Worm (Caenorhabditis elegans) whole organism, L1 larva: ENCODE measurements around the gene col-166.

Experiments used
- C04F5.9 ChIP-seq: sonication (generic microtip); optimal IDR thresholded peaks from 2 replicates; lab custom pipeline; 2016; ENCODE audit warnings: missing genetic modification characterization, missing compliant biosample characterization
- C34B4.2 ChIP-seq: sonication (generic microtip); optimal IDR thresholded peaks from 2 replicates; lab custom pipeline; 2017; ENCODE audit warnings: mild to moderate bottlenecking, missing genetic modification characterization, missing compliant biosample characterization
- Y116A8C.19 ChIP-seq: sonication (generic microtip); optimal IDR thresholded peaks from 2 replicates; lab custom pipeline; 2016; ENCODE audit warnings: missing compliant biosample characterization, missing genetic modification characterization, borderline replicate concordance
- aha-1 ChIP-seq: fragments of 150-350 bp; optimal IDR thresholded peaks from 2 replicates; lab custom pipeline; 2014; ENCODE audit warnings: missing biosample characterization, missing genetic modification characterization
- ceh-82 ChIP-seq, 3 experiments: fragments of 150-350 bp in 1 of 3; sonication (generic microtip) in 2 of 3; optimal IDR thresholded peaks; 2 replicates each; lab custom pipeline; 2014 to 2017; ENCODE audit warnings: missing biosample characterization in 3 of 3, missing genetic modification characterization in 3 of 3
- ceh-90 ChIP-seq: sonication (generic microtip); optimal IDR thresholded peaks from 2 replicates; lab custom pipeline; 2016; ENCODE audit warnings: missing genetic modification characterization, missing compliant biosample characterization
- ces-1 ChIP-seq: fragments of 150-350 bp; optimal IDR thresholded peaks from 2 replicates; lab custom pipeline; 2014; ENCODE audit warnings: missing biosample characterization, missing genetic modification reagents, missing genetic modification characterization
- dsc-1 ChIP-seq: sonication (generic microtip); optimal IDR thresholded peaks from 2 replicates; lab custom pipeline; 2016; ENCODE audit warnings: mild to moderate bottlenecking, missing genetic modification characterization, missing compliant biosample characterization
- efl-1 ChIP-seq, 4 experiments: fragments of 150-350 bp; optimal IDR thresholded peaks in 3 of 4; peaks in 1 of 4; 1 replicate in 1 of 4; 2 replicates in 3 of 4; lab custom pipeline; 2014; ENCODE audit warnings: missing biosample characterization in 2 of 4, missing genetic modification characterization in 2 of 4, missing genetic modification reagents in 2 of 4
- elt-2 ChIP-seq: sonication (generic microtip); optimal IDR thresholded peaks from 2 replicates; lab custom pipeline; 2016; ENCODE audit warnings: missing genetic modification characterization, mild to moderate bottlenecking, inconsistent platforms, missing compliant biosample characterization, missing genetic modification reagents
- elt-3 ChIP-seq, 6 experiments: fragments of 150-350 bp in 1 of 6; sonication (generic microtip); optimal IDR thresholded peaks; 2 replicates each; lab custom pipeline; 2017 to 2018; ENCODE audit warnings: missing biosample characterization in 6 of 6, missing genetic modification characterization in 6 of 6, inconsistent platforms in 1 of 6
- fkh-10 ChIP-seq: sonication (generic microtip); optimal IDR thresholded peaks from 2 replicates; lab custom pipeline; 2017; ENCODE audit warnings: missing biosample characterization, missing genetic modification reagents, missing genetic modification characterization
- fkh-8 ChIP-seq: sonication (generic microtip); optimal IDR thresholded peaks from 2 replicates; lab custom pipeline; 2016; ENCODE audit warnings: mild to moderate bottlenecking, missing genetic modification characterization, missing compliant biosample characterization
- fos-1 ChIP-seq: fragments of 150-350 bp; optimal IDR thresholded peaks from 2 replicates; lab custom pipeline; 2014; ENCODE audit warnings: missing biosample characterization, missing genetic modification characterization
- hpl-2 ChIP-seq: fragments of 150-350 bp; optimal IDR thresholded peaks from 2 replicates; lab custom pipeline; 2014; ENCODE audit warnings: missing biosample characterization, missing genetic modification reagents, missing genetic modification characterization
- irx-1 ChIP-seq: sonication (generic microtip); optimal IDR thresholded peaks from 2 replicates; lab custom pipeline; 2016; ENCODE audit warnings: missing genetic modification characterization, missing compliant biosample characterization
- lin-13 ChIP-seq: fragments of 150-350 bp; optimal IDR thresholded peaks from 2 replicates; lab custom pipeline; 2014; ENCODE audit warnings: missing biosample characterization, missing genetic modification reagents, missing genetic modification characterization
- lin-14 ChIP-seq: fragments of 200-800 bp; sonication (Bioruptor generic); optimal IDR thresholded peaks from 2 replicates; lab custom pipeline; 2018; ENCODE audit warnings: mild to moderate bottlenecking, missing genetic modification characterization, moderate library complexity, missing compliant biosample characterization
- lin-35 ChIP-seq, 2 experiments: fragments of 150-350 bp; optimal IDR thresholded peaks; 2 replicates each; lab custom pipeline; 2014; ENCODE audit warnings: missing biosample characterization in 2 of 2, missing genetic modification characterization in 2 of 2, missing genetic modification reagents in 2 of 2
- lir-3 ChIP-seq: sonication (generic microtip); optimal IDR thresholded peaks from 2 replicates; lab custom pipeline; 2016; ENCODE audit warnings: mild to moderate bottlenecking, missing genetic modification characterization, moderate library complexity, missing compliant biosample characterization; ENCODE audit not compliant: poor library complexity
- mdl-1 ChIP-seq, 2 experiments: fragments of 150-350 bp; optimal IDR thresholded peaks; 2 replicates each; lab custom pipeline; 2014 to 2017; ENCODE audit warnings: missing biosample characterization in 2 of 2, missing genetic modification characterization in 2 of 2, inconsistent platforms in 1 of 2
- mef-2 ChIP-seq: fragments of 150-350 bp; optimal IDR thresholded peaks from 2 replicates; lab custom pipeline; 2014; ENCODE audit warnings: missing biosample characterization, missing genetic modification characterization
- nhr-19 ChIP-seq: fragments of 200-800 bp; sonication (Bioruptor generic); conservative IDR thresholded peaks from 2 replicates; pipeline ENCODE4 v1.3.6; 2022; ENCODE audit warnings: missing genetic modification characterization, missing compliant biosample characterization
- nhr-20 ChIP-seq: sonication (generic microtip); optimal IDR thresholded peaks from 2 replicates; lab custom pipeline; 2016; ENCODE audit warnings: mild to moderate bottlenecking, missing genetic modification characterization, missing compliant biosample characterization
- nhr-237 ChIP-seq: fragments of 150-350 bp; optimal IDR thresholded peaks from 2 replicates; lab custom pipeline; 2014; ENCODE audit warnings: missing biosample characterization, missing genetic modification characterization
- nhr-47 ChIP-seq: sonication (generic microtip); optimal IDR thresholded peaks from 2 replicates; lab custom pipeline; 2016; ENCODE audit warnings: mild to moderate bottlenecking, missing genetic modification characterization, moderate library complexity, missing compliant biosample characterization
- nhr-71 ChIP-seq: sonication (generic microtip); optimal IDR thresholded peaks from 2 replicates; lab custom pipeline; 2016; ENCODE audit warnings: mild to moderate bottlenecking, missing genetic modification characterization, moderate library complexity, missing compliant biosample characterization
- nhr-76 ChIP-seq: sonication (generic microtip); optimal IDR thresholded peaks from 2 replicates; lab custom pipeline; 2017; ENCODE audit warnings: missing biosample characterization, missing genetic modification characterization
- nhr-77 ChIP-seq: fragments of 150-350 bp; optimal IDR thresholded peaks from 2 replicates; lab custom pipeline; 2014; ENCODE audit warnings: missing biosample characterization, missing genetic modification characterization
- nhr-84 ChIP-seq: sonication (generic microtip); optimal IDR thresholded peaks from 2 replicates; lab custom pipeline; 2017; ENCODE audit warnings: missing biosample characterization, missing genetic modification characterization
- nhr-90 ChIP-seq: sonication (generic microtip); optimal IDR thresholded peaks from 2 replicates; lab custom pipeline; 2016; ENCODE audit warnings: mild to moderate bottlenecking, missing genetic modification characterization, missing compliant biosample characterization; ENCODE audit not compliant: poor library complexity
- pag-3 ChIP-seq: sonication (generic microtip); optimal IDR thresholded peaks from 2 replicates; lab custom pipeline; 2017; ENCODE audit warnings: missing genetic modification characterization, mild to moderate bottlenecking, missing compliant biosample characterization, antibody characterized with exemption, borderline replicate concordance; ENCODE audit not compliant: insufficient read depth
- snpc-4 ChIP-seq: fragments of 150-350 bp; optimal IDR thresholded peaks from 2 replicates; lab custom pipeline; 2014; ENCODE audit warnings: missing biosample characterization, missing genetic modification characterization
- sox-4 ChIP-seq: sonication (generic microtip); optimal IDR thresholded peaks from 2 replicates; lab custom pipeline; 2016; ENCODE audit warnings: missing genetic modification characterization, missing compliant biosample characterization
- swsn-7 ChIP-seq: sonication (generic microtip); optimal IDR thresholded peaks from 2 replicates; lab custom pipeline; 2016; ENCODE audit warnings: missing genetic modification characterization, missing compliant biosample characterization
- tbx-2 ChIP-seq: sonication (generic microtip); optimal IDR thresholded peaks from 2 replicates; lab custom pipeline; 2016; ENCODE audit warnings: missing genetic modification characterization, missing compliant biosample characterization
- tlp-1 ChIP-seq: fragments of 150-350 bp; optimal IDR thresholded peaks from 2 replicates; lab custom pipeline; 2014; ENCODE audit warnings: missing biosample characterization, missing genetic modification characterization
- unc-86 ChIP-seq: sonication (generic microtip); optimal IDR thresholded peaks from 2 replicates; lab custom pipeline; 2016; ENCODE audit warnings: missing genetic modification characterization, missing compliant biosample characterization
- zag-1 ChIP-seq: fragments of 150-350 bp; optimal IDR thresholded peaks from 2 replicates; lab custom pipeline; 2014; ENCODE audit warnings: missing biosample characterization, missing genetic modification characterization
- ztf-11 ChIP-seq, 2 experiments: sonication (generic microtip); optimal IDR thresholded peaks; 2 replicates each; lab custom pipeline; 2016 to 2017; ENCODE audit warnings: missing genetic modification characterization in 2 of 2, missing biosample characterization in 1 of 2, missing compliant biosample characterization in 1 of 2

col-166 gene

ce11 chrX:6239927-6240639 is 39.7 kb upstream of the col-166 start (continued):
- TF ChIP-seq efl-1 (optimal IDR thresholded peaks at IDR 0.05; lab: Kevin White, UChicago) (no peak), efl-1 (GFP tag; optimal IDR thresholded peaks at IDR 0.05 in 1 of 2; lab: Kevin White, UChicago) (peak in 1 of 2 experiments; percentile 64)

ce11 chrX:6240640-6241033 is 39.2 kb upstream of the col-166 start, which contains the start of gene got-2.2:
Gene got-2.2 (plus strand): TSS chrX:6240983.
- TF ChIP-seq mef-2 (no peak), C34B4.2 (tag; lab: Kevin White, UChicago) (no peak), elt-2 (tag; lab: Kevin White, UChicago) (peak; percentile 57), ces-1 (GFP tag; lab: Kevin White, UChicago) (no peak), efl-1 (optimal IDR thresholded peaks at IDR 0.05; lab: Kevin White, UChicago) (no peak), efl-1 (GFP tag; optimal IDR thresholded peaks at IDR 0.05 in 1 of 2; lab: Kevin White, UChicago) (no peak), swsn-7 (tag; lab: Kevin White, UChicago) (no peak), nhr-76 (tag; lab: Kevin White, UChicago) (no peak), C04F5.9 (no peak), nhr-20 (tag; lab: Kevin White, UChicago) (peak; percentile 24), aha-1 (no peak), nhr-71 (tag; lab: Kevin White, UChicago) (peak; percentile 24), mdl-1 (tag; optimal IDR thresholded peaks at IDR 0.05; lab: Kevin White, UChicago) (peak in 1 of 2 experiments; percentile 33), lin-35 (GFP tag; optimal IDR thresholded peaks at IDR 0.05; lab: Kevin White, UChicago) (peak in 1 of 2 experiments; percentile 34), elt-3 (tag; optimal IDR thresholded peaks at IDR 0.05; lab: Kevin White, UChicago) (peak in 1 of 6 experiments; percentile 87), nhr-19 (GFP tag; lab: Robert Waterston, UW) (peak; percentile 63)

ce11 chrX:6245499-6245898 is 34.3 kb upstream of the col-166 start:
- peak; percentile 52 for TF ChIP-seq nhr-71 (tag; lab: Kevin White, UChicago)
- no peak for TF ChIP-seq tlp-1 (tag; lab: Kevin White, UChicago)
- TF ChIP-seq ztf-11 (tag; optimal IDR thresholded peaks at IDR 0.05; lab: Kevin White, UChicago) = no peak
- peak; percentile 2 for TF ChIP-seq nhr-20 (tag; lab: Kevin White, UChicago)
- TF ChIP-seq nhr-47 (tag; lab: Kevin White, UChicago) = peak; percentile 39
- peak; percentile 43 for TF ChIP-seq sox-4 (tag; lab: Kevin White, UChicago)
- TF ChIP-seq fkh-8 (tag; lab: Kevin White, UChicago) = peak; percentile 88
- no peak for TF ChIP-seq ceh-90
- peak; percentile 59 for TF ChIP-seq dsc-1 (tag; lab: Kevin White, UChicago)
- TF ChIP-seq C04F5.9 = no peak
- peak; percentile 11 for TF ChIP-seq lin-14 (GFP tag; lab: Kevin White, UChicago)

- TF ChIP-seq mef-2 (no peak), nhr-47 (tag; lab: Kevin White, UChicago) (peak; percentile 25), lin-14 (GFP tag; lab: Kevin White, UChicago) (peak; percentile 5), nhr-71 (tag; lab: Kevin White, UChicago) (peak; percentile 11), fkh-8 (tag; lab: Kevin White, UChicago) (peak; percentile 61), Y116A8C.19 (no peak), nhr-76 (tag; lab: Kevin White, UChicago) (no peak), dsc-1 (tag; lab: Kevin White, UChicago) (peak; percentile 83), unc-86 (tag; lab: Kevin White, UChicago) (no peak)
Observed at ce11 chrX:6247013-6247412, 32.8 kb upstream of the col-166 start.

ce11 chrX:6247869-6248268 is 31.9 kb upstream of the col-166 start:
- TF ChIP-seq nhr-84 (tag; lab: Kevin White, UChicago) = no peak
- peak; percentile 42 for TF ChIP-seq zag-1 (tag; lab: Kevin White, UChicago)
- TF ChIP-seq fkh-10 (GFP tag; lab: Kevin White, UChicago) = peak; percentile 11
- TF ChIP-seq nhr-90 (tag; lab: Kevin White, UChicago) = no peak
- no peak for TF ChIP-seq nhr-77
- TF ChIP-seq irx-1 (tag; lab: Kevin White, UChicago) = no peak
- no peak for TF ChIP-seq unc-86 (tag; lab: Kevin White, UChicago)
- TF ChIP-seq nhr-237 (tag; lab: Kevin White, UChicago) = no peak
- no peak for TF ChIP-seq pag-3
- TF ChIP-seq fos-1 = no peak
- TF ChIP-seq snpc-4 (tag; lab: Kevin White, UChicago) = no peak
- TF ChIP-seq lir-3 = no peak
- no peak for TF ChIP-seq ceh-82 (tag; optimal IDR thresholded peaks at IDR 0.05; lab: Kevin White, UChicago)
- no peak for TF ChIP-seq lin-35 (GFP tag; optimal IDR thresholded peaks at IDR 0.05; lab: Kevin White, UChicago)
- TF ChIP-seq ceh-90 = no peak
- TF ChIP-seq ces-1 (GFP tag; lab: Kevin White, UChicago) = peak; percentile 47
- TF ChIP-seq mef-2 = no peak
- no peak for TF ChIP-seq hpl-2 (GFP tag; lab: Kevin White, UChicago)
- peak; percentile 35 for TF ChIP-seq tbx-2 (tag; lab: Kevin White, UChicago)
- TF ChIP-seq lin-13 (GFP tag; lab: Kevin White, UChicago) = no peak
- TF ChIP-seq lin-14 (GFP tag; lab: Kevin White, UChicago) = peak; percentile 57
